Fruit fly (Drosophila melanogaster) whole organism, embryonic: ENCODE measurements around the gene GramD1B.

Source experiments
- Antp ChIP-seq: fragments of 200-800 bp; sonication (Bioruptor generic); optimal IDR thresholded peaks from 3 replicates; lab custom pipeline; 2016; ENCODE audit warnings: missing biosample characterization, missing genetic modification characterization
- CG1024 ChIP-seq: fragments of 200-800 bp; sonication (Bioruptor generic); IDR thresholded peaks from 2 replicates; pipeline ENCODE4 v1.3.6; 2022; ENCODE audit warnings: missing biosample characterization, missing genetic modification characterization
- CG11093 ChIP-seq: fragments of 200-800 bp; sonication (Bioruptor generic); IDR thresholded peaks from 3 replicates; pipeline ENCODE4 v1.3.6; 2022; ENCODE audit warnings: missing biosample characterization, missing genetic modification characterization
- CG11247 ChIP-seq: fragments of 200-800 bp; sonication (Bioruptor generic); IDR thresholded peaks from 2 replicates; pipeline ENCODE4 v1.3.6; 2022; ENCODE audit warnings: missing biosample characterization, missing genetic modification characterization
- CG12299 ChIP-seq: fragments of 200-800 bp; sonication (Bioruptor generic); optimal IDR thresholded peaks from 2 replicates; lab custom pipeline; 2018; ENCODE audit warnings: missing biosample characterization, mild to moderate bottlenecking, missing genetic modification characterization
- CG13624 ChIP-seq: fragments of 200-800 bp; sonication (Bioruptor generic); optimal IDR thresholded peaks from 2 replicates; lab custom pipeline; 2016; ENCODE audit warnings: missing biosample characterization, missing genetic modification characterization
- CG1603 ChIP-seq: fragments of 200-800 bp; sonication (Bioruptor generic); optimal IDR thresholded peaks from 2 replicates; lab custom pipeline; 2019; ENCODE audit warnings: missing biosample characterization, mild to moderate bottlenecking, missing genetic modification characterization, moderate library complexity
- CG17359 ChIP-seq: fragments of 200-800 bp; sonication (Bioruptor generic); optimal IDR thresholded peaks from 3 replicates; lab custom pipeline; 2018; ENCODE audit warnings: missing biosample characterization, mild to moderate bottlenecking, missing genetic modification characterization, moderate library complexity
- CG17385 ChIP-seq: fragments of 200-800 bp; sonication (Bioruptor generic); optimal IDR thresholded peaks from 3 replicates; lab custom pipeline; 2018; ENCODE audit warnings: missing biosample characterization, mild to moderate bottlenecking, missing genetic modification characterization
- CG30020 ChIP-seq: fragments of 200-800 bp; optimal IDR thresholded peaks from 2 replicates; lab custom pipeline; 2019; ENCODE audit warnings: missing biosample characterization, mild to moderate bottlenecking, missing genetic modification characterization, moderate library complexity
- CG34422 ChIP-seq: fragments of 200-800 bp; sonication (Bioruptor generic); IDR thresholded peaks from 3 replicates; pipeline ENCODE4 v1.3.6; 2022; ENCODE audit warnings: missing biosample characterization, missing genetic modification characterization
- CG42726 ChIP-seq: fragments of 200-800 bp; sonication (Bioruptor generic); IDR thresholded peaks from 2 replicates; pipeline ENCODE4 v1.3.6; 2022; ENCODE audit warnings: missing biosample characterization, missing genetic modification characterization; ENCODE audit not compliant: partially characterized antibody
- CG4854 ChIP-seq: fragments of 200-800 bp; sonication (Bioruptor generic); optimal IDR thresholded peaks from 2 replicates; lab custom pipeline; 2016; ENCODE audit warnings: missing biosample characterization, missing genetic modification characterization, inconsistent platforms
- CG5180 ChIP-seq: fragments of 200-800 bp; sonication (Bioruptor generic); optimal IDR thresholded peaks from 3 replicates; lab custom pipeline; 2017; ENCODE audit warnings: missing biosample characterization, missing genetic modification characterization, mild to moderate bottlenecking, moderate library complexity, missing genetic modification reagents
- CG8359 ChIP-seq: fragments of 200-800 bp; sonication (Bioruptor generic); optimal IDR thresholded peaks from 2 replicates; lab custom pipeline; 2017; ENCODE audit warnings: missing biosample characterization, mild to moderate bottlenecking, missing genetic modification characterization, borderline replicate concordance
- CG8765 ChIP-seq: fragments of 200-800 bp; sonication (Bioruptor generic); IDR thresholded peaks from 2 replicates; pipeline ENCODE4 v1.3.6; 2022; ENCODE audit warnings: missing biosample characterization, missing genetic modification characterization
- Chrac-16 ChIP-seq: fragments of 200-800 bp; sonication (Bioruptor generic); optimal IDR thresholded peaks from 3 replicates; lab custom pipeline; 2016; ENCODE audit warnings: missing biosample characterization, missing genetic modification characterization
- CkIIα-i1 ChIP-seq: fragments of 200-800 bp; sonication (Bioruptor generic); IDR thresholded peaks from 2 replicates; pipeline ENCODE4 v1.3.6; 2022; ENCODE audit warnings: missing biosample characterization, missing genetic modification characterization
- D ChIP-seq, 2 experiments: fragments of 200-800 bp in 1 of 2; fragments of >200 bp in 1 of 2; sonication (Bioruptor generic) in 1 of 2; optimal IDR thresholded peaks; 2 replicates in 1 of 2; 3 replicates in 1 of 2; lab custom pipeline; 2017; ENCODE audit warnings: mild to moderate bottlenecking in 1 of 2, missing biosample characterization in 1 of 2, missing genetic modification characterization in 1 of 2, missing genetic modification reagents in 1 of 2
- Elba2 ChIP-seq: fragments of 200-800 bp; sonication (Bioruptor generic); optimal IDR thresholded peaks from 3 replicates; lab custom pipeline; 2016; ENCODE audit warnings: missing biosample characterization, missing genetic modification characterization
- HLH3B ChIP-seq: fragments of 200-800 bp; sonication (Bioruptor generic); IDR thresholded peaks from 2 replicates; pipeline ENCODE4 v1.3.6; 2022; ENCODE audit warnings: missing biosample characterization, missing genetic modification characterization
- Hmr ChIP-seq: fragments of 200-800 bp; sonication (Bioruptor generic); optimal IDR thresholded peaks from 3 replicates; lab custom pipeline; 2017; ENCODE audit warnings: mild to moderate bottlenecking, missing biosample characterization, missing genetic modification reagents, missing genetic modification characterization
- Hr3 ChIP-seq: fragments of 200-800 bp; sonication (Bioruptor generic); optimal IDR thresholded peaks from 3 replicates; lab custom pipeline; 2016; ENCODE audit warnings: missing biosample characterization, missing genetic modification characterization
- Jarid2 ChIP-seq: fragments of 200-800 bp; sonication (Bioruptor generic); optimal IDR thresholded peaks from 3 replicates; lab custom pipeline; 2017; ENCODE audit warnings: mild to moderate bottlenecking, missing biosample characterization, missing genetic modification reagents, missing genetic modification characterization
- Lhr ChIP-seq: fragments of 200-800 bp; sonication (Bioruptor generic); optimal IDR thresholded peaks from 3 replicates; lab custom pipeline; 2017; ENCODE audit warnings: mild to moderate bottlenecking, missing biosample characterization, missing genetic modification reagents, missing genetic modification characterization
- NC2β ChIP-seq: fragments of 200-800 bp; sonication (Bioruptor generic); optimal IDR thresholded peaks from 2 replicates; lab custom pipeline; 2016; ENCODE audit warnings: missing biosample characterization, missing genetic modification characterization
- Xbp1 ChIP-seq: fragments of 200-800 bp; sonication (Bioruptor generic); optimal IDR thresholded peaks from 3 replicates; lab custom pipeline; 2016; ENCODE audit warnings: missing biosample characterization, mild to moderate bottlenecking, missing genetic modification characterization
- Xrp1 ChIP-seq: fragments of 200-800 bp; sonication (Bioruptor generic); IDR thresholded peaks from 2 replicates; pipeline ENCODE4 v1.3.6; 2022; ENCODE audit warnings: missing biosample characterization, missing genetic modification characterization
- caup ChIP-seq: fragments of 200-800 bp; sonication (Bioruptor generic); optimal IDR thresholded peaks from 3 replicates; lab custom pipeline; 2017; ENCODE audit warnings: missing biosample characterization, mild to moderate bottlenecking, missing genetic modification characterization, moderate library complexity; ENCODE audit not compliant: severe bottlenecking
- dati ChIP-seq: fragments of 200-800 bp; sonication (Bioruptor generic); IDR thresholded peaks from 2 replicates; pipeline ENCODE4 v1.3.6; 2022; ENCODE audit warnings: missing biosample characterization, missing genetic modification characterization
- dimm ChIP-seq: fragments of 200-800 bp; sonication (Bioruptor generic); IDR thresholded peaks from 2 replicates; pipeline ENCODE4 v1.3.6; 2022; ENCODE audit warnings: missing biosample characterization, missing genetic modification characterization
- dpn ChIP-seq, 2 experiments: fragments of 200-800 bp; sonication (Bioruptor generic); optimal IDR thresholded peaks; 3 replicates each; lab custom pipeline; 2016; ENCODE audit warnings: missing biosample characterization in 2 of 2, missing genetic modification characterization in 2 of 2
- emc ChIP-seq: fragments of 200-800 bp; sonication (Bioruptor generic); optimal IDR thresholded peaks from 2 replicates; lab custom pipeline; 2016; ENCODE audit warnings: missing biosample characterization, missing genetic modification characterization
- en ChIP-seq: fragments of 200-800 bp; sonication (Bioruptor generic); optimal IDR thresholded peaks from 2 replicates; lab custom pipeline; 2016; ENCODE audit warnings: missing biosample characterization, missing genetic modification characterization
- fd102C ChIP-seq: fragments of 200-800 bp; sonication (Bioruptor generic); optimal IDR thresholded peaks from 2 replicates; lab custom pipeline; 2018; ENCODE audit warnings: missing biosample characterization, mild to moderate bottlenecking, missing genetic modification characterization, moderate library complexity
- ftz-f1 ChIP-seq: fragments of 200-800 bp; sonication (Bioruptor generic); optimal IDR thresholded peaks from 2 replicates; lab custom pipeline; 2016; ENCODE audit warnings: missing biosample characterization, missing genetic modification characterization
- gfzf ChIP-seq: fragments of 200-800 bp; sonication (Bioruptor generic); optimal IDR thresholded peaks from 2 replicates; lab custom pipeline; 2016; ENCODE audit warnings: missing biosample characterization, mild to moderate bottlenecking, missing genetic modification characterization, moderate library complexity
- gt ChIP-seq: fragments of 200-800 bp; sonication (Bioruptor generic); IDR thresholded peaks from 2 replicates; pipeline ENCODE4 v1.3.6; 2022; ENCODE audit warnings: missing biosample characterization, missing genetic modification characterization
- ham ChIP-seq: fragments of 200-800 bp; sonication (Bioruptor generic); IDR thresholded peaks from 2 replicates; pipeline ENCODE4 v1.3.6; 2022; ENCODE audit warnings: missing biosample characterization, missing genetic modification characterization
- nerfin-1 ChIP-seq: fragments of 200-800 bp; sonication (Bioruptor generic); optimal IDR thresholded peaks from 3 replicates; lab custom pipeline; 2019; ENCODE audit warnings: missing biosample characterization, mild to moderate bottlenecking, missing genetic modification characterization, moderate library complexity
- nmo ChIP-seq: fragments of 200-800 bp; sonication (Bioruptor generic); optimal IDR thresholded peaks from 2 replicates; lab custom pipeline; 2018; ENCODE audit warnings: missing biosample characterization, mild to moderate bottlenecking, missing genetic modification characterization, moderate library complexity
- otp ChIP-seq: fragments of 200-800 bp; sonication (Bioruptor generic); IDR thresholded peaks from 3 replicates; pipeline ENCODE4, ENCODE4 v1.3.6; 2022; ENCODE audit warnings: missing biosample characterization, missing genetic modification characterization
- pho ChIP-seq: fragments of 200-800 bp; sonication (Bioruptor generic); optimal IDR thresholded peaks from 2 replicates; lab custom pipeline; 2016; ENCODE audit warnings: missing biosample characterization, missing genetic modification characterization
- pnt ChIP-seq: fragments of 200-800 bp; sonication (Bioruptor generic); optimal IDR thresholded peaks from 3 replicates; lab custom pipeline; 2016; ENCODE audit warnings: missing biosample characterization, missing genetic modification characterization
- slbo ChIP-seq: fragments of 200-800 bp; sonication (Bioruptor generic); IDR thresholded peaks from 2 replicates; pipeline ENCODE4 v1.3.6; 2022; ENCODE audit warnings: missing biosample characterization, missing genetic modification characterization
- sqz ChIP-seq: fragments of 200-800 bp; sonication (Bioruptor generic); optimal IDR thresholded peaks from 3 replicates; lab custom pipeline; 2018; ENCODE audit warnings: missing biosample characterization, mild to moderate bottlenecking, missing genetic modification characterization
- ttk ChIP-seq: fragments of 200-800 bp; sonication (Bioruptor generic); IDR thresholded peaks from 2 replicates; pipeline ENCODE4 v2.1.2; 2022; ENCODE audit warnings: missing biosample characterization, missing genetic modification characterization
- wor ChIP-seq: fragments of 200-800 bp; sonication (Bioruptor generic); IDR thresholded peaks from 2 replicates; pipeline ENCODE4 v1.3.6; 2022; ENCODE audit warnings: missing biosample characterization, missing genetic modification characterization
- z ChIP-seq: fragments of 200-800 bp; sonication (Bioruptor generic); IDR thresholded peaks from 3 replicates; pipeline ENCODE4 v1.3.6; 2022; ENCODE audit warnings: missing biosample characterization, missing genetic modification characterization
- zfh1 ChIP-seq: fragments of 200-800 bp; sonication (Bioruptor generic); IDR thresholded peaks from 3 replicates; pipeline ENCODE4 v1.3.6; 2022; ENCODE audit warnings: missing biosample characterization, missing genetic modification characterization

GramD1B gene

DNA sequence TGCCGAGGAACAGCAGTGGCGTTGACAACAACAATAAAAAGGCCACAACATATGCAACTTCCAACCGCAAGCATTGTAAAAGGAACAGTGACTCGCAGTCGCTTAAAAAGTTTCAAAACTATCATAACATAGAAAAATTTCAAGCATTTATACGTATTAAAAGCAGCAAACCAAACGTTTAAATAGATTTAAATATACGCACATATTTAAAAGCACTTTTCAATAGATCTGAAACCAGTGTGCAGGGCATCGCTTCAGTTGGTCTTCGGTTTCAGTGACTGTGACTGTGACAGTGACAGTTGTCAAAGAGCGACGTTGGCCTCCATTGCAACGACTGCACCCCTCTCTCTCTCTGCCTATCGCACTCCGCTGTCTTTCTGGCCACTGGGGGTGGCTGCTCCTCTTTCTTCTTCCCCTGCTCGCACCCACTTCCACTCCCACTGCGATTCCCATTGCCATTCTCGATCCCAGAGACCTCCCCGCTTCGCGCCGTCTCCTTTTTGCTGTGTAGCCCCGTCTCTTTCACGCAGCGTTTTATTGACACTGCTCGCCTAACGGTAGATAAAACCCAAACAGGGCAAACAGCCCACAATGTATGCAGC lies 24.9 kb downstream of the GramD1B start (continued):
- peak; percentile 84 for TF ChIP-seq wor (GFP tag; lab: Robert Waterston, UW)
- no peak for TF ChIP-seq pho (GFP tag; lab: Kevin White, UChicago)
- TF ChIP-seq CG1024 (GFP tag; lab: Robert Waterston, UW): peak; percentile 92
- TF ChIP-seq caup (GFP tag; lab: Kevin White, UChicago): peak; percentile 12
- TF ChIP-seq CG8765 (GFP tag; lab: Robert Waterston, UW): no peak; the same call in 1 of the 2 replicates
- peak; percentile 94 for TF ChIP-seq Xrp1 (GFP tag; lab: Robert Waterston, UW)
- peak; percentile 71 for TF ChIP-seq dati
- peak; percentile 93 for TF ChIP-seq otp (GFP tag; lab: Robert Waterston, UW)
- TF ChIP-seq gfzf (GFP tag; lab: Kevin White, UChicago): no peak
- peak; percentile 14 for TF ChIP-seq CG12299
- TF ChIP-seq en (GFP tag; lab: Kevin White, UChicago): peak; percentile 50
- TF ChIP-seq CG5180: peak; percentile 72
- peak; percentile 78 for TF ChIP-seq nerfin-1
- no peak for TF ChIP-seq ftz-f1 (GFP tag; lab: Kevin White, UChicago)
- peak; percentile 59 to 82 for TF ChIP-seq dpn (GFP tag; optimal IDR thresholded peaks at IDR 0.05; lab: Kevin White, UChicago)
- TF ChIP-seq Hmr (GFP tag; lab: Kevin White, UChicago): peak; percentile 41
- peak; percentile 93 for TF ChIP-seq CG17359 (tag; lab: Kevin White, UChicago)
- TF ChIP-seq slbo (GFP tag; lab: Robert Waterston, UW): peak; percentile 64
- TF ChIP-seq gt (GFP tag; lab: Robert Waterston, UW): peak; percentile 85
- peak; percentile 50 for TF ChIP-seq Jarid2 (GFP tag; lab: Kevin White, UChicago)
- TF ChIP-seq Hr3 (GFP tag; lab: Kevin White, UChicago): peak; percentile 64
- TF ChIP-seq CG11093 (GFP tag; lab: Robert Waterston, UW): peak; percentile 82
- peak; percentile 80 for TF ChIP-seq CG17385 (GFP tag; lab: Kevin White, UChicago)
- no peak for TF ChIP-seq CG30020 (tag; lab: Kevin White, UChicago)
- TF ChIP-seq D (optimal IDR thresholded peaks at IDR 0.05; lab: Kevin White, UChicago): no peak
- peak; percentile 88 for TF ChIP-seq D (GFP tag; optimal IDR thresholded peaks at IDR 0.05; lab: Kevin White, UChicago)
- peak; percentile 42 for TF ChIP-seq pnt (GFP tag; lab: Kevin White, UChicago)
- peak; percentile 74 for TF ChIP-seq dimm
- TF ChIP-seq ham (GFP tag; lab: Robert Waterston, UW): no peak
- peak; percentile 62 for TF ChIP-seq Antp (GFP tag; lab: Kevin White, UChicago)
- TF ChIP-seq CG8359 (GFP tag; lab: Kevin White, UChicago): peak; percentile 72
- peak; percentile 68 for TF ChIP-seq Chrac-16 (GFP tag; lab: Kevin White, UChicago)
- TF ChIP-seq CG4854 (GFP tag; lab: Kevin White, UChicago): peak; percentile 24
- TF ChIP-seq sqz (GFP tag; lab: Kevin White, UChicago): peak; percentile 44
- peak; percentile 92 for TF ChIP-seq CG34422 (GFP tag; lab: Robert Waterston, UW)
- no peak for TF ChIP-seq emc (GFP tag; lab: Kevin White, UChicago)
- peak; percentile 68 for TF ChIP-seq Xbp1 (GFP tag; lab: Kevin White, UChicago)
- no peak for TF ChIP-seq CkIIα-i1 (GFP tag; lab: Robert Waterston, UW)
- peak; percentile 50; the same call in 1 of the 3 replicates for TF ChIP-seq z (GFP tag; lab: Robert Waterston, UW)
- peak; percentile 92 for TF ChIP-seq zfh1 (GFP tag; lab: Robert Waterston, UW)
- TF ChIP-seq CG42726 (GFP tag; lab: Robert Waterston, UW): no peak
- TF ChIP-seq Lhr (GFP tag; lab: Kevin White, UChicago): peak; percentile 53
- peak; percentile 74 for TF ChIP-seq CG11247
- no peak for TF ChIP-seq fd102C (GFP tag; lab: Kevin White, UChicago)
- peak; percentile 90 for TF ChIP-seq CG1603 (tag; lab: Kevin White, UChicago)
- TF ChIP-seq Elba2 (GFP tag; lab: Kevin White, UChicago): no peak
- peak; percentile 92 for TF ChIP-seq ttk (GFP tag; lab: Robert Waterston, UW)
- peak; percentile 66 for TF ChIP-seq NC2β
- TF ChIP-seq nmo: peak; percentile 85
- peak; percentile 93 for TF ChIP-seq HLH3B (GFP tag; lab: Robert Waterston, UW)
- peak; percentile 38 for TF ChIP-seq CG13624 (GFP tag; lab: Kevin White, UChicago)
